Worm (Caenorhabditis elegans): ENCODE data around the gene unc-53.

unc-53 gene

DNA sequence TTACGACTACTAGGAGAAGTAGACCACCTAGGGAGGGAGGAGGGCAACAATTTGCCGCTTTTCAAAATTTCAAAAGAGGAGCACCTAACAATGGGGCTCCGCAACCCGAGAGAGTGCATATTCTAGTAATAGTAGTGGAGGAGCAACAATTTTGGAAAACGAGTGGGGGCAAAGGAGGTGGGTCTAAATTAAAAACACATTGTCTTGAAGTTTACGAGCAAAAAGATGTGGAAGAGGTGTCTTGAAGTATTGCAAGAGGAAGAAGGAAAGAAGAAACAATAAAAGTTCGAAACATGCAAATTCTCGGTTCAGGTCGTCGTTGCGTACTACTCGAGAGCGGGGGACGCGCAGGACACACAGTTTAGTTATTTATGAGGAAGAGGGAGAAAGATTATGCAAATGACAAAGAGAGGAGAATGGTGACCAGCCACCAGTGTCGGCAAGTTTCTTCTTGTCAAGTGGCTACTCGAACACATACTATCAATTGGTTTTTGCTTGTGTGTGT is 25.0 kb downstream of the unc-53 start:
- no peak for TF ChIP-seq ama-1 (optimal IDR thresholded peaks at IDR 0.05)
- TF ChIP-seq lin-14 (GFP tag; optimal IDR thresholded peaks at IDR 0.05) = peak; percentile 11
- peak; percentile 52 for TF ChIP-seq fkh-4 (tag; optimal IDR thresholded peaks at IDR 0.05; ENCODE audit: borderline replicate concordance)
- peak; percentile 79 for TF ChIP-seq dsc-1 (tag; optimal IDR thresholded peaks at IDR 0.05)
- TF ChIP-seq nhr-237 (tag; optimal IDR thresholded peaks at IDR 0.05) = no peak
- peak; percentile 45 for TF ChIP-seq fkh-10 (GFP tag; optimal IDR thresholded peaks at IDR 0.05)

DNA sequence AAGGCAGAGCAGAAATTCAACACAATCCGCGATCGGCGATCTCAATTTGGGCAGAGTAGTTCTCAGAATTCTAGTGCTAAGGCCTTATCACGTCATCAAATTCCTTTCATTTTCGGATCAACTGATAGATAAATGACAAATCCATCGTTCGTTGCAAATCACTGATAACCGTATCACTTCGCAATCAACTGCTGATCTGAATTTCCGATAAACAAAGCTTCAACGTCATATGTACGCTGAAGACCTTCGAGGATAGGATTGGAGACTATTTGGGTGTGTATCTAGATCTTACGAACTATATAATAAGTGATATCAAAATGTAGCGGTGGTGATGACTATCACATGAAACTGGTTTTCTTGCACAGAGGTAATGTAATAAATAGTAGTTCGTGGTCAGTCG is 32.0 kb downstream of the unc-53 start:
- TF ChIP-seq elt-3 (tag; optimal IDR thresholded peaks at IDR 0.05) (peak in 2 of 6 experiments; percentile 6 to 55), rnt-1 (tag; optimal IDR thresholded peaks at IDR 0.05) (no peak), efl-1 (optimal IDR thresholded peaks at IDR 0.05) (no peak), efl-1 (GFP tag; optimal IDR thresholded peaks at IDR 0.05 in 1 of 2) (peak in 1 of 2 experiments; percentile 13), nhr-85 (tag) (peak; percentile 52), blmp-1 (tag; optimal IDR thresholded peaks at IDR 0.05) (peak; percentile 60), egl-13 (tag; optimal IDR thresholded peaks at IDR 0.05) (no peak)

DNA sequence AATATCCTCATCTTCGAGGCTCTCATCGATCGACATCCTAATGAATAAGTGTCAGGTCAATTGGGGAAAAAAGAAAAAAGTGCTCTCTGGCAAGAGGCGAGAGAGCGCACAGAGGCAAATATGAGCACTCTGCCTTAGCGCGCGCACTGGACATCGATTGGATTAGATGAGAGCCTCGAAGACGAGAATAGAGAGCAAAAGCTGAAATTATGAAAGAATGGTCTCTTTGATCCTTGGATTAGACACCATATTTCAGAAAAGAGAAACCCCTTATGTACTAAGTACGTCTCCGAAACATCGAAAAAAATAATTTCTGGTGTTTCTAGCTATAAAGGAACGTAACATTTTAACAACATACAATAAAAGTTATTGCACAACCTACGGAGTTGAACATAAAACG is 34.0 kb downstream of the unc-53 start, which contains the start of gene F45E10.2:
F45E10.2 (minus strand) TSS at position 101 of the 400 bp plus-strand sequence.
- TF ChIP-seq mab-9 (GFP tag; IDR thresholded peaks at IDR 0.05) (no peak), unc-62 (GFP tag; optimal IDR thresholded peaks at IDR 0.05) (no peak), ztf-11 (tag; optimal IDR thresholded peaks at IDR 0.05) (no peak), efl-3 (GFP tag; optimal IDR thresholded peaks at IDR 0.05) (no peak), mdl-1 (tag; optimal IDR thresholded peaks at IDR 0.05) (no peak), fkh-4 (tag; optimal IDR thresholded peaks at IDR 0.05; ENCODE audit: borderline replicate concordance) (no peak), pag-3 (tag; optimal IDR thresholded peaks at IDR 0.05; ENCODE audit: borderline replicate concordance, insufficient read depth) (no peak), C04F5.9 (tag; optimal IDR thresholded peaks at IDR 0.05) (no peak), nhr-12 (tag; optimal IDR thresholded peaks at IDR 0.05) (no peak), nhr-237 (tag; optimal IDR thresholded peaks at IDR 0.05) (no peak), lin-13 (GFP tag; optimal IDR thresholded peaks at IDR 0.05) (no peak), irx-1 (tag; optimal IDR thresholded peaks at IDR 0.05) (no peak), nhr-47 (tag; optimal IDR thresholded peaks at IDR 0.05) (no peak), nhr-11 (tag; optimal IDR thresholded peaks at IDR 0.05) (no peak), elt-2 (tag; optimal IDR thresholded peaks at IDR 0.05) (no peak), lin-14 (GFP tag; optimal IDR thresholded peaks at IDR 0.05) (no peak), tlp-1 (tag; optimal IDR thresholded peaks at IDR 0.05) (no peak), lsy-2 (tag; optimal IDR thresholded peaks at IDR 0.05) (no peak), egl-27 (tag; optimal IDR thresholded peaks at IDR 0.05) (no peak), zip-4 (GFP tag; optimal IDR thresholded peaks at IDR 0.05) (no peak)

DNA sequence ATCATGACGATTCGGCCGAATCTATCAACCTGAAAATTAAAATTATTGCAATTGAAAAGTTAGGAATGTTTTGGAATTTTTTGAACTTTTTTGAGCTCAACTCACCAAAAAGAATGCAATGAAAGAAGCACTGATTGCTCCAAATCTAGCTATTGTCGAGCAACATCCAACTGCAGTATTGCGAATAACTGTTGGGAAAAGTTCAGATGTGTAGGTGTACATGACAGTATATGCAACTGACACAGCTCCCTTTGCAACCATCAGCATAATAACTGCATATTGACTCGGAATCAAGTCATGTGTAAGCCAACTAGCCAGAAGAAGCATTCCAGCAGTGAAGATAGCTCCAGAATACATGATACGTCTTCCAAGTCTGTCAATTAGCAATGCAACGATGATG is 36.7 kb downstream of the unc-53 start:
- TF ChIP-seq pax-3 (tag; optimal IDR thresholded peaks at IDR 0.05) (no peak), snpc-4 (tag; optimal IDR thresholded peaks at IDR 0.05) (no peak), mab-9 (GFP tag; IDR thresholded peaks at IDR 0.05) (no peak), ztf-4 (tag; optimal IDR thresholded peaks at IDR 0.05) (no peak), hpl-2 (GFP tag; optimal IDR thresholded peaks at IDR 0.05) (no peak), ets-5 (GFP tag; IDR thresholded peaks at IDR 0.05) (no peak), tbx-2 (tag; optimal IDR thresholded peaks at IDR 0.05) (no peak), nhr-84 (tag; optimal IDR thresholded peaks at IDR 0.05) (no peak), dpl-1 (GFP tag; optimal IDR thresholded peaks at IDR 0.05) (no peak), lin-35 (GFP tag; optimal IDR thresholded peaks at IDR 0.05) (no peak), aha-1 (tag; optimal IDR thresholded peaks at IDR 0.05) (no peak), mef-2 (tag; optimal IDR thresholded peaks at IDR 0.05) (no peak), sup-37 (GFP tag; optimal IDR thresholded peaks at IDR 0.05) (no peak), lin-14 (GFP tag; optimal IDR thresholded peaks at IDR 0.05) (no peak), egl-13 (tag; optimal IDR thresholded peaks at IDR 0.05) (no peak), nhr-19 (GFP tag; conservative IDR thresholded peaks at IDR 0.05) (no peak), swsn-7 (tag; optimal IDR thresholded peaks at IDR 0.05) (no peak), pag-3 (tag; optimal IDR thresholded peaks at IDR 0.05; ENCODE audit: borderline replicate concordance, insufficient read depth) (no peak), sox-4 (tag; optimal IDR thresholded peaks at IDR 0.05) (no peak)
